Worm (Caenorhabditis elegans): ENCODE results near the gene W06G6.15.
A peak's percentile ranks its signal among the peaks of the same experiment; 100 is the strongest.

W06G6.15 gene

ce11 chrV:16621894-16622293, 32.4 kb upstream of the W06G6.15 start:
- TF ChIP-seq nhr-67 (tag; optimal IDR thresholded peaks at IDR 0.05) (no peak), elt-2 (tag; optimal IDR thresholded peaks at IDR 0.05) (peak; percentile 18)

ce11 chrV:16622754-16623261, 31.5 kb upstream of the W06G6.15 start, which contains the start of gene Y70C5A.2:
Gene Y70C5A.2 (minus strand): TSS chrV:16623211.
- no peak for TF ChIP-seq nhr-12 (tag; optimal IDR thresholded peaks at IDR 0.05)
- TF ChIP-seq nhr-76 (tag; optimal IDR thresholded peaks at IDR 0.05): no peak
- no peak for TF ChIP-seq nhr-77 (tag; optimal IDR thresholded peaks at IDR 0.05)
- no peak for TF ChIP-seq nhr-25 (tag; optimal IDR thresholded peaks at IDR 0.05)
- no peak for TF ChIP-seq eor-1 (tag; optimal IDR thresholded peaks at IDR 0.05)
- no peak for TF ChIP-seq lin-15B (tag; optimal IDR thresholded peaks at IDR 0.05)
- no peak for TF ChIP-seq nhr-67 (tag; optimal IDR thresholded peaks at IDR 0.05)
- TF ChIP-seq nhr-23 (tag; optimal IDR thresholded peaks at IDR 0.05): no peak
- TF ChIP-seq pqm-1 (tag; optimal IDR thresholded peaks at IDR 0.05): no peak
- no peak for TF ChIP-seq sea-2 (GFP tag; optimal IDR thresholded peaks at IDR 0.05)
- no peak for TF ChIP-seq mml-1 (tag; optimal IDR thresholded peaks at IDR 0.05)
- TF ChIP-seq ZK546.5 (tag; optimal IDR thresholded peaks at IDR 0.05): no peak
- no peak for TF ChIP-seq nhr-43 (tag; optimal IDR thresholded peaks at IDR 0.05; ENCODE audit: poor library complexity, severe bottlenecking)
- no peak for TF ChIP-seq ama-1 (optimal IDR thresholded peaks at IDR 0.05)
- no peak for TF ChIP-seq tbx-2 (tag; optimal IDR thresholded peaks at IDR 0.05)
- no peak for TF ChIP-seq lin-39 (tag; optimal IDR thresholded peaks at IDR 0.05)
- no peak for TF ChIP-seq pha-4 (tag; optimal IDR thresholded peaks at IDR 0.05)
- no peak for TF ChIP-seq R02D3.7 (tag; optimal IDR thresholded peaks at IDR 0.05)
- no peak for TF ChIP-seq mdl-1 (tag; optimal IDR thresholded peaks at IDR 0.05)
- no peak for TF ChIP-seq nhr-28 (tag; optimal IDR thresholded peaks at IDR 0.05)

ce11 chrV:16627962-16628361, 26.4 kb upstream of the W06G6.15 start, which contains the start of gene oac-53:
Gene oac-53 (minus strand): TSS chrV:16627970.
- TF ChIP-seq pqm-1 (tag; optimal IDR thresholded peaks at IDR 0.05) (peak; percentile 19), eor-1 (tag; optimal IDR thresholded peaks at IDR 0.05) (no peak), elt-2 (tag; optimal IDR thresholded peaks at IDR 0.05) (peak; percentile 73), jun-1 (tag; optimal IDR thresholded peaks at IDR 0.05) (no peak)

- TF ChIP-seq jun-1 (tag; optimal IDR thresholded peaks at IDR 0.05): no peak
- no peak for TF ChIP-seq pqm-1 (tag; optimal IDR thresholded peaks at IDR 0.05)
- TF ChIP-seq nfya-1 (tag; optimal IDR thresholded peaks at IDR 0.05; ENCODE audit: insufficient read depth): no peak
- TF ChIP-seq mml-1 (tag; optimal IDR thresholded peaks at IDR 0.05): no peak
- TF ChIP-seq nhr-25 (tag; optimal IDR thresholded peaks at IDR 0.05): no peak
- TF ChIP-seq elt-3 (tag; optimal IDR thresholded peaks at IDR 0.05): no peak
Measured at ce11 chrV:16628991-16629390, 25.4 kb upstream of the W06G6.15 start, which contains the start of gene W06G6.2. Gene W06G6.2 (plus strand): TSS chrV:16629291.

- no peak for TF ChIP-seq fkh-2 (tag; optimal IDR thresholded peaks at IDR 0.05)
- no peak for TF ChIP-seq ZK546.5 (tag; optimal IDR thresholded peaks at IDR 0.05)
- no peak for TF ChIP-seq elt-3 (tag; optimal IDR thresholded peaks at IDR 0.05)
- no peak for TF ChIP-seq eor-1 (tag; optimal IDR thresholded peaks at IDR 0.05)
- no peak for TF ChIP-seq aly-2 (tag; optimal IDR thresholded peaks at IDR 0.05)
- TF ChIP-seq ztf-4 (tag; optimal IDR thresholded peaks at IDR 0.05): no peak
- no peak for TF ChIP-seq fkh-10 (GFP tag; optimal IDR thresholded peaks at IDR 0.05)
- no peak for TF ChIP-seq sea-2 (GFP tag; optimal IDR thresholded peaks at IDR 0.05)
- no peak for TF ChIP-seq daf-12 (tag; optimal IDR thresholded peaks at IDR 0.05)
- TF ChIP-seq nfya-1 (tag; optimal IDR thresholded peaks at IDR 0.05; ENCODE audit: insufficient read depth): no peak
- TF ChIP-seq ceh-16 (tag; optimal IDR thresholded peaks at IDR 0.05): no peak
- no peak for TF ChIP-seq lin-15B (tag; optimal IDR thresholded peaks at IDR 0.05)
- TF ChIP-seq snpc-4 (tag; optimal IDR thresholded peaks at IDR 0.05): no peak
- TF ChIP-seq ama-1 (optimal IDR thresholded peaks at IDR 0.05): no peak
- no peak for TF ChIP-seq jun-1 (tag; optimal IDR thresholded peaks at IDR 0.05)
Measured at ce11 chrV:16629600-16629999, 24.7 kb upstream of the W06G6.15 start, which contains the start of gene srd-21. Gene srd-21 (plus strand): TSS chrV:16629900.

- TF ChIP-seq elt-2 (tag; optimal IDR thresholded peaks at IDR 0.05) (peak; percentile 28), unc-62 (GFP tag; optimal IDR thresholded peaks at IDR 0.05) (no peak)
Measured at ce11 chrV:16635911-16636310, 18.4 kb upstream of the W06G6.15 start, which contains the start of gene mltn-11. Gene mltn-11 (plus strand): TSS chrV:16636186.

Measured in whole organism, L3 larva.